Fruit fly (Drosophila melanogaster): Measurements from ENCODE around the gene e.

dm6 chr3R:21201627-21202026 is 35.4 kb downstream of the e start:
- TF ChIP-seq CG14655 (GFP tag; optimal IDR thresholded peaks at IDR 0.05): no peak
- no peak for TF ChIP-seq CG32121 (GFP tag; IDR thresholded peaks at IDR 0.05)
- no peak for TF ChIP-seq CG34367 (tag; optimal IDR thresholded peaks at IDR 0.05)
- TF ChIP-seq CG8159 (tag; optimal IDR thresholded peaks at IDR 0.05): no peak
- TF ChIP-seq CG13204 (GFP tag; optimal IDR thresholded peaks at IDR 0.05): no peak
- no peak for TF ChIP-seq CG9948 (tag; optimal IDR thresholded peaks at IDR 0.05)
- TF ChIP-seq D1 (tag; optimal IDR thresholded peaks at IDR 0.05): no peak

Data from whole organism, pupa.